Fruit fly (Drosophila melanogaster): ENCODE measurements around the gene Ufl1.
A peak's percentile ranks its signal among the peaks of the same experiment; 100 is the strongest.

Ufl1 gene

DNA sequence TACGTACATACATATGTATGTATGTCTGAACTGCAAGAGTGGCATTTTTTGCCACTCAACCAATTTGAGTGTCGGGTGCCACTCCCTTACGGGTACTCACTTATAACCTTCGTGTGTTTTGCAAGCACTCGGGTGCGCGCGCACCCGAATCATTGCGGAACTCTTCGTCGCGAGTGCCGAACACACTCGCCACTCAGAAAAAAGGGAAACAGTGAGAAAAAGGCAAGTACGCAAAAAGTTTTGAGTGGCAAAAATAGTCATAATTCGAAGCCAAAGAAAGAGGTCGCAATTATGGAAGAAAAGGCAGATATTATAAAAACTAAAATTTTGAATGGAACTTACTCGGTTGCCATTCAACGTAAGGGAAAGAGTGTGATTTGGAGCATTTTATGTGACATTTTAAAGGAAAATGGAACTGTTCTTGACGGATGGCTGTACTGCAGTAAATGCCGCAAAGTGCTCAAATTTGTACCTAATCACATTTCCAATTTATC is 16.1 kb upstream of the Ufl1 start:
- TF ChIP-seq dsx (GFP tag; optimal IDR thresholded peaks at IDR 0.05; ENCODE audit: poor library complexity, severe bottlenecking) (no peak), CG1621 (tag; optimal IDR thresholded peaks at IDR 0.05) (peak; percentile 13), ss (GFP tag; optimal IDR thresholded peaks at IDR 0.05) (peak in 1 of 2 experiments; percentile 12), topi (GFP tag; optimal IDR thresholded peaks at IDR 0.05) (peak; percentile 16), CG8632 (GFP tag; optimal IDR thresholded peaks at IDR 0.05) (peak; percentile 8), Eip78C (GFP tag) (peak; percentile 68), CG15336 (GFP tag; IDR thresholded peaks at IDR 0.05) (no peak), CG8119 (GFP tag; IDR thresholded peaks at IDR 0.05) (peak; percentile 35; the same call in 2 of the 3 replicates), svp (GFP tag) (peak; percentile 52), CG3919 (GFP tag; optimal IDR thresholded peaks at IDR 0.05) (peak; percentile 33), spab (GFP tag; optimal IDR thresholded peaks at IDR 0.05) (no peak), eg (GFP tag; IDR thresholded peaks at IDR 0.05) (peak; percentile 34; the same call in 1 of the 3 replicates), lz (GFP tag; optimal IDR thresholded peaks at IDR 0.05) (peak; percentile 1), Sox102F (GFP tag; optimal IDR thresholded peaks at IDR 0.05) (no peak), Sox14 (GFP tag; optimal IDR thresholded peaks at IDR 0.05) (peak; percentile 6), CG34406 (GFP tag; optimal IDR thresholded peaks at IDR 0.05) (peak; percentile 16), CG3032 (tag; optimal IDR thresholded peaks at IDR 0.05) (peak; percentile 4), Hr4 (GFP tag; optimal IDR thresholded peaks at IDR 0.05) (peak; percentile 26), CG11762 (GFP tag; optimal IDR thresholded peaks at IDR 0.05; ENCODE audit: insufficient read depth) (no peak), Met (GFP tag; optimal IDR thresholded peaks at IDR 0.05) (peak; percentile 28), CG6808 (GFP tag; optimal IDR thresholded peaks at IDR 0.05) (no peak), CG6163 (GFP tag; IDR thresholded peaks at IDR 0.05) (0 out of 3 replicates have a peak, but pooled peaks have one; percentile 7), salr (GFP tag; optimal IDR thresholded peaks at IDR 0.05) (peak in 1 of 2 experiments; percentile 3)

DNA sequence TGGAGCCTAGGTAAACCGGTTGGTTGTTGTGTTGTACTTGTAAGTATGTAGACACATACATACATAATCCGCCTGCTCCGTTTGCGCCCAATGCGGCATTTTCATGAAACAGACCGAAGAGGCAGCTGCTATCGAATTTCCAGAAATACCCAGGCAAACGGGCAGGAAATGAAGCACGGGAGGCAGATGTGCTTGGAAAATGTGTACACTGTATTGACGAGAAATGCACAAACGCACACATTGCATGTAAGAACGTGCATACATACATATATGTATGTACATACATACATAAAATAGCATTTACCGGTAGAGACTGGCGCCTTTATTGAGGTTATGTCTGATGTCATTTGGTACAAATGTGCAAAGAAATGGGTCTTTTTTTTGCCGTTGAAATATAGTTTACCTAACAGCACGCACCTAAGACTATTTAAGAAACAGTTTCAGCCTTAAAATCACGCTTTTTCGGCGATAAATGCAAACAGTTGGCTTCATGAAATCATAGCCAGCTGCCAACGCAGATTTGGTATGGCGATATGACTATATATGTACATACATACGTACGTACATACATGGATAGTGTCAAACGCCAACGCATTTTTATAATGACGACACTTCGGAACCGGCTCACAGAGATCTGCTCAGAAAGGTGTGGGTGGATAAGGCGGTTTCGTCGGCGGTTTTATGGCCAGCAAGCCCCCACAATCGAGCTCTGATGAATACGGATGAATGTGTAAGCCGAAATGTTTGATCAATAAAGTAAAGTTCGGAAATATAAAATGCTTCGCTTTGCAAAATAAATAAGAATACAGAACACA is 15.5 kb upstream of the Ufl1 start:
- TF ChIP-seq CG6808 (GFP tag; optimal IDR thresholded peaks at IDR 0.05) (peak; percentile 35), Met (GFP tag; optimal IDR thresholded peaks at IDR 0.05) (peak; percentile 12), vri (GFP tag; optimal IDR thresholded peaks at IDR 0.05) (no peak), svp (GFP tag) (peak; percentile 11), achi (GFP tag; optimal IDR thresholded peaks at IDR 0.05) (peak; percentile 2), CG4318 (GFP tag; optimal IDR thresholded peaks at IDR 0.05) (no peak), pdm3 (GFP tag; optimal IDR thresholded peaks at IDR 0.05) (no peak), dsx (GFP tag; optimal IDR thresholded peaks at IDR 0.05; ENCODE audit: poor library complexity, severe bottlenecking) (peak; percentile 32), CG32006 (GFP tag; optimal IDR thresholded peaks at IDR 0.05) (no peak), fkh (GFP tag; optimal IDR thresholded peaks at IDR 0.05) (peak; percentile 42), Lpt (GFP tag; optimal IDR thresholded peaks at IDR 0.05) (peak; percentile 67), ss (GFP tag; optimal IDR thresholded peaks at IDR 0.05) (peak in 1 of 2 experiments; percentile 13), CG6854 (GFP tag; optimal IDR thresholded peaks at IDR 0.05) (peak; percentile 2), Eip78C (GFP tag) (peak; percentile 42), CG10669 (GFP tag; optimal IDR thresholded peaks at IDR 0.05) (no peak), CG6276 (GFP tag; optimal IDR thresholded peaks at IDR 0.05) (no peak), topi (GFP tag; optimal IDR thresholded peaks at IDR 0.05) (no peak)

DNA sequence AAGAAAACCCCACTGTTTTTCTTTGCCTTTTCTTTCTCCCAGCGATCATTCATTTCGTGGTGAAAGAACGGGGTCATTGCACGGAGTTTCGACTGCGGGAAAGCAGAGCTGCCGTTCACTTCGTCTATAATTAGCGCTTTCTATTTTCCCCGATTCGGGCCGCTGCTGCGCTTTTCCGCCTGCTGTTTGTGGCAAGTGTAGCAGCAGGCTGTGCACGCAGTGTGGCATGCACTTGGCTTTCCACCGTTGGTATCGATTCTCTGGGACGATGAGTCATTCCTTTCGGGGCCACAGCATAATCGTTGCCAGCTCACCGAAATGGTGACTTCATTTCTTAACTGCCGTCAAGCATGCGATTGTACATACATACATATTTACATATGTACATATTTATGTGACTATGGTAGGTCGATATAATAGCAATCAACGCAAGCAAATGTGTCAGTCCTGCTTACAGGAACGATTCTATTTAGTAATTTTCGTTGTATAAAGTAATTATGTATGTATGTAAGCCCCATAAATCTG is 14.6 kb upstream of the Ufl1 start:
- TF ChIP-seq esn (GFP tag; optimal IDR thresholded peaks at IDR 0.05) (no peak), Lpt (GFP tag; optimal IDR thresholded peaks at IDR 0.05) (peak; percentile 21), ss (GFP tag; optimal IDR thresholded peaks at IDR 0.05) (peak; percentile 3 to 87), Ets21C (GFP tag; optimal IDR thresholded peaks at IDR 0.05) (no peak), CG10669 (GFP tag; optimal IDR thresholded peaks at IDR 0.05) (no peak), CG9139 (GFP tag; optimal IDR thresholded peaks at IDR 0.05) (no peak), Hr38 (GFP tag; optimal IDR thresholded peaks at IDR 0.05) (no peak), CG8119 (GFP tag; IDR thresholded peaks at IDR 0.05) (0 out of 3 replicates have a peak, but pooled peaks have one; percentile 12), eg (GFP tag; IDR thresholded peaks at IDR 0.05) (peak; percentile 47; the same call in 2 of the 3 replicates), CG8632 (GFP tag; optimal IDR thresholded peaks at IDR 0.05) (no peak), Eip75B (GFP tag; optimal IDR thresholded peaks at IDR 0.05) (no peak), Eip78C (GFP tag) (peak; percentile 58), Sox15 (GFP tag; optimal IDR thresholded peaks at IDR 0.05) (no peak), CG15336 (GFP tag; IDR thresholded peaks at IDR 0.05) (peak; percentile 5; the same call in 1 of the 2 replicates), CG6276 (GFP tag; optimal IDR thresholded peaks at IDR 0.05) (no peak), CG11762 (GFP tag; optimal IDR thresholded peaks at IDR 0.05; ENCODE audit: insufficient read depth) (no peak), CG31627 (GFP tag; optimal IDR thresholded peaks at IDR 0.05) (no peak), CG11294 (GFP tag; IDR thresholded peaks at IDR 0.05) (no peak), CG3919 (GFP tag; optimal IDR thresholded peaks at IDR 0.05) (no peak), svp (GFP tag) (peak; percentile 57)

Measured in whole organism, prepupa.